Worm (Caenorhabditis elegans) whole organism, young adult: Measurements from ENCODE around the gene nifk-1.
A peak's percentile ranks its signal among the peaks of the same experiment; 100 is the strongest.

Source experiments
- B0035.1 ChIP-seq: sonication (generic microtip); optimal IDR thresholded peaks from 2 replicates; lab custom pipeline; 2016; ENCODE audit warnings: missing genetic modification characterization, mild to moderate bottlenecking, missing compliant biosample characterization, missing genotype, missing genetic modification reagents
- C06A6.2 ChIP-seq: fragments of 200-800 bp; sonication (Bioruptor generic); conservative IDR thresholded peaks from 2 replicates; pipeline ENCODE4 v1.3.6; 2022; ENCODE audit warnings: missing genetic modification characterization, missing compliant biosample characterization
- C17E4.6 ChIP-seq: fragments of 200-800 bp; sonication (Bioruptor generic); IDR thresholded peaks from 2 replicates; pipeline ENCODE4 v1.3.6; 2022; ENCODE audit warnings: missing genetic modification reagents, missing genetic modification characterization, missing compliant biosample characterization
- D2030.7 ChIP-seq: fragments of 200-800 bp; sonication (Bioruptor generic); IDR thresholded peaks from 2 replicates; pipeline ENCODE4 v1.3.6; 2022; ENCODE audit warnings: missing genetic modification reagents, missing genetic modification characterization, missing compliant biosample characterization
- F10E7.11 ChIP-seq: sonication (generic microtip); optimal IDR thresholded peaks from 2 replicates; lab custom pipeline; 2017; ENCODE audit warnings: mild to moderate bottlenecking, missing genetic modification characterization, moderate library complexity, missing compliant biosample characterization
- F22D6.2 ChIP-seq: sonication (generic microtip); optimal IDR thresholded peaks from 2 replicates; lab custom pipeline; 2016; ENCODE audit warnings: mild to moderate bottlenecking, missing genetic modification characterization, missing compliant biosample characterization
- F49E8.2 ChIP-seq: sonication (generic microtip); optimal IDR thresholded peaks from 3 replicates; lab custom pipeline; 2017; ENCODE audit warnings: missing genetic modification characterization, mild to moderate bottlenecking, missing compliant biosample characterization, antibody characterized with exemption, moderate library complexity; ENCODE audit not compliant: insufficient read depth
- K12H6.12 ChIP-seq: fragments of 200-800 bp; sonication (Bioruptor generic); optimal IDR thresholded peaks from 2 replicates; lab custom pipeline; 2018; ENCODE audit warnings: mild to moderate bottlenecking, missing genetic modification characterization, missing compliant biosample characterization
- Y53F4B.3 ChIP-seq: fragments of 200-800 bp; sonication (Bioruptor generic); IDR thresholded peaks from 2 replicates; pipeline ENCODE4 v1.3.6; 2022; ENCODE audit warnings: missing genetic modification reagents, missing genetic modification characterization, missing compliant biosample characterization
- Y53G8AR.9 ChIP-seq: fragments of 200-800 bp; sonication (Bioruptor generic); conservative IDR thresholded peaks from 2 replicates; pipeline ENCODE4 v1.3.6; 2022; ENCODE audit warnings: missing genetic modification reagents, missing genetic modification characterization, missing compliant biosample characterization
- Y95B8A.8 ChIP-seq: fragments of 200-800 bp; sonication (Bioruptor generic); IDR thresholded peaks from 2 replicates; pipeline ENCODE4 v1.3.6; 2022; ENCODE audit warnings: missing genetic modification reagents, missing genetic modification characterization, missing compliant biosample characterization
- athp-1 ChIP-seq: sonication (generic microtip); optimal IDR thresholded peaks from 2 replicates; lab custom pipeline; 2017; ENCODE audit warnings: mild to moderate bottlenecking, missing genetic modification characterization, missing compliant biosample characterization
- cebp-1 ChIP-seq, 2 experiments: fragments of 200-800 bp in 1 of 2; sonication (Bioruptor generic) in 1 of 2; sonication (generic microtip) in 1 of 2; IDR thresholded peaks in 1 of 2; optimal IDR thresholded peaks in 1 of 2; 2 replicates each; pipeline versions ENCODE4 v1.3.6 to Lab custom; 2017 to 2022; ENCODE audit warnings: missing compliant biosample characterization in 2 of 2, missing genetic modification characterization in 2 of 2, mild to moderate bottlenecking in 1 of 2, missing genetic modification reagents in 1 of 2, moderate library complexity in 1 of 2
- cebp-2 ChIP-seq: fragments of 200-800 bp; sonication (Bioruptor generic); IDR thresholded peaks from 2 replicates; pipeline ENCODE4 v1.3.6; 2022; ENCODE audit warnings: missing genetic modification characterization, missing compliant biosample characterization
- ceh-58 ChIP-seq: fragments of 200-800 bp; sonication (Bioruptor generic); IDR thresholded peaks from 2 replicates; pipeline ENCODE4 v1.3.6; 2022; ENCODE audit warnings: missing genetic modification characterization, missing compliant biosample characterization
- die-1 ChIP-seq: sonication (generic microtip); optimal IDR thresholded peaks from 2 replicates; lab custom pipeline; 2016; ENCODE audit warnings: missing genotype, mild to moderate bottlenecking, missing genetic modification characterization, missing compliant biosample characterization
- dox-1 ChIP-seq: fragments of 200-800 bp; sonication (Bioruptor generic); IDR thresholded peaks from 2 replicates; pipeline ENCODE4 v1.3.6; 2022; ENCODE audit warnings: missing genetic modification reagents, missing genetic modification characterization, missing compliant biosample characterization
- egrh-3 ChIP-seq: fragments of 200-800 bp; sonication (Bioruptor generic); IDR thresholded peaks from 2 replicates; pipeline ENCODE4 v1.3.6; 2022; ENCODE audit warnings: missing genetic modification reagents, missing genetic modification characterization, missing compliant biosample characterization
- ekl-4 ChIP-seq: fragments of 200-800 bp; sonication (Bioruptor generic); IDR thresholded peaks from 2 replicates; pipeline ENCODE4 v1.3.6; 2022; ENCODE audit warnings: missing genetic modification reagents, missing genetic modification characterization, missing compliant biosample characterization
- gei-17 ChIP-seq: fragments of 200-800 bp; sonication (Bioruptor generic); optimal IDR thresholded peaks from 2 replicates; lab custom pipeline; 2018; ENCODE audit warnings: mild to moderate bottlenecking, missing genetic modification characterization, missing compliant biosample characterization
- him-1 ChIP-seq: sonication (generic microtip); optimal IDR thresholded peaks from 2 replicates; lab custom pipeline; 2016; ENCODE audit warnings: missing genotype, missing genetic modification reagents, missing genetic modification characterization, missing compliant biosample characterization
- hlh-12 ChIP-seq: sonication (generic microtip); optimal IDR thresholded peaks from 2 replicates; lab custom pipeline; 2016; ENCODE audit warnings: missing genetic modification characterization, missing compliant biosample characterization
- hlh-26 ChIP-seq: fragments of 200-800 bp; sonication (Bioruptor generic); conservative IDR thresholded peaks from 2 replicates; pipeline ENCODE4 v1.3.6; 2022; ENCODE audit warnings: missing genetic modification reagents, missing genetic modification characterization, missing compliant biosample characterization
- hrde-1 ChIP-seq: sonication (generic microtip); optimal IDR thresholded peaks from 2 replicates; lab custom pipeline; 2016; ENCODE audit warnings: missing genetic modification characterization, mild to moderate bottlenecking, missing compliant biosample characterization, moderate library complexity, missing genotype, missing genetic modification reagents, borderline replicate concordance
- lin-40 ChIP-seq: sonication (generic microtip); optimal IDR thresholded peaks from 2 replicates; lab custom pipeline; 2016; ENCODE audit warnings: missing genetic modification characterization, mild to moderate bottlenecking, missing compliant biosample characterization, missing genotype, missing genetic modification reagents
- lin-54 ChIP-seq: fragments of 200-800 bp; sonication (Bioruptor generic); optimal IDR thresholded peaks from 2 replicates; lab custom pipeline; 2018; ENCODE audit warnings: mild to moderate bottlenecking, missing genetic modification characterization, missing compliant biosample characterization
- lir-1 ChIP-seq: fragments of 200-800 bp; sonication (Bioruptor generic); conservative IDR thresholded peaks from 2 replicates; pipeline ENCODE4 v1.3.6; 2022; ENCODE audit warnings: missing genetic modification reagents, missing genetic modification characterization, missing compliant biosample characterization
- lsy-27 ChIP-seq: sonication (generic microtip); optimal IDR thresholded peaks from 2 replicates; lab custom pipeline; 2017; ENCODE audit warnings: missing genetic modification characterization, mild to moderate bottlenecking, missing compliant biosample characterization, antibody characterized with exemption, missing genotype, borderline replicate concordance; ENCODE audit not compliant: insufficient read depth
- madf-10 ChIP-seq: sonication (generic microtip); optimal IDR thresholded peaks from 2 replicates; lab custom pipeline; 2016; ENCODE audit warnings: mild to moderate bottlenecking, missing genetic modification characterization, missing compliant biosample characterization
- madf-6 ChIP-seq: fragments of 200-800 bp; sonication (Bioruptor generic); IDR thresholded peaks from 2 replicates; pipeline ENCODE4 v1.3.6; 2022; ENCODE audit warnings: missing genetic modification reagents, missing genetic modification characterization, missing compliant biosample characterization
- madf-8 ChIP-seq: fragments of 200-800 bp; sonication (Bioruptor generic); conservative IDR thresholded peaks from 2 replicates; pipeline ENCODE4 v1.3.6; 2022; ENCODE audit warnings: missing genetic modification reagents, missing genetic modification characterization, missing compliant biosample characterization
- mel-28 ChIP-seq: sonication (generic microtip); optimal IDR thresholded peaks from 2 replicates; lab custom pipeline; 2016; ENCODE audit warnings: borderline replicate concordance, mild to moderate bottlenecking, missing genetic modification characterization, missing compliant biosample characterization
- mes-4 ChIP-seq: sonication (generic microtip); optimal IDR thresholded peaks from 2 replicates; lab custom pipeline; 2016; ENCODE audit warnings: missing genotype, missing genetic modification characterization, missing compliant biosample characterization
- nfya-2 ChIP-seq: fragments of 200-800 bp; sonication (Bioruptor generic); IDR thresholded peaks from 2 replicates; pipeline ENCODE4 v1.3.6; 2022; ENCODE audit warnings: missing genetic modification reagents, missing genetic modification characterization, missing compliant biosample characterization
- nfyb-1 ChIP-seq: fragments of 200-800 bp; sonication (Bioruptor generic); IDR thresholded peaks from 2 replicates; pipeline ENCODE4 v1.3.6; 2022; ENCODE audit warnings: missing genetic modification reagents, missing genetic modification characterization, missing compliant biosample characterization
- nhr-120 ChIP-seq: fragments of 200-800 bp; sonication (Bioruptor generic); IDR thresholded peaks from 2 replicates; pipeline ENCODE4 v1.3.6; 2022; ENCODE audit warnings: missing genetic modification characterization, missing compliant biosample characterization
- nhr-179 ChIP-seq: sonication (generic microtip); optimal IDR thresholded peaks from 2 replicates; lab custom pipeline; 2016; ENCODE audit warnings: mild to moderate bottlenecking, missing genetic modification characterization, missing compliant biosample characterization
- nhr-80 ChIP-seq: sonication (generic microtip); optimal IDR thresholded peaks from 2 replicates; lab custom pipeline; 2016; ENCODE audit warnings: missing genetic modification characterization, missing compliant biosample characterization
- pbrm-1 ChIP-seq: fragments of 200-800 bp; sonication (Bioruptor generic); IDR thresholded peaks from 2 replicates; pipeline ENCODE4 v1.3.6; 2022; ENCODE audit warnings: missing genetic modification reagents, missing genetic modification characterization, missing compliant biosample characterization
- pha-4 ChIP-seq: fragments of 150-350 bp; sonication (generic microtip); optimal IDR thresholded peaks from 2 replicates; lab custom pipeline; 2014; ENCODE audit warnings: missing biosample characterization, missing genetic modification reagents, missing genetic modification characterization
- rec-8 ChIP-seq, 2 experiments: sonication (generic microtip); optimal IDR thresholded peaks; 2 replicates each; lab custom pipeline; 2016; ENCODE audit warnings: mild to moderate bottlenecking in 2 of 2, missing genetic modification characterization in 2 of 2, missing genetic modification reagents in 2 of 2, missing genotype in 2 of 2, missing biosample characterization in 1 of 2, missing compliant biosample characterization in 1 of 2, moderate library complexity in 1 of 2
- rpc-1 ChIP-seq, 2 experiments: fragments of 150-350 bp in 1 of 2; sonication (generic microtip) in 1 of 2; optimal IDR thresholded peaks; 2 replicates each; lab custom pipeline; 2014 to 2018; ENCODE audit warnings: missing biosample characterization in 1 of 2, missing genetic modification characterization in 1 of 2, missing genetic modification reagents in 1 of 2, missing genotype in 1 of 2
- snpc-1.1 ChIP-seq: sonication (generic microtip); optimal IDR thresholded peaks from 2 replicates; lab custom pipeline; 2017; ENCODE audit warnings: missing genetic modification characterization, mild to moderate bottlenecking, missing compliant biosample characterization, antibody characterized with exemption, moderate library complexity, missing genotype, missing genetic modification reagents; ENCODE audit not compliant: insufficient read depth
- tlf-1 ChIP-seq: fragments of 200-800 bp; sonication (Bioruptor generic); optimal IDR thresholded peaks from 2 replicates; lab custom pipeline; 2018; ENCODE audit warnings: mild to moderate bottlenecking, missing genetic modification characterization, missing compliant biosample characterization
- unc-62 ChIP-seq: fragments of 150-350 bp; optimal IDR thresholded peaks from 2 replicates; lab custom pipeline; 2014; ENCODE audit warnings: missing biosample characterization, missing genetic modification reagents, missing genetic modification characterization
- zfh-2 ChIP-seq: fragments of 200-800 bp; sonication (Bioruptor generic); conservative IDR thresholded peaks from 2 replicates; pipeline ENCODE4 v1.3.6; 2022; ENCODE audit warnings: missing genetic modification reagents, missing genetic modification characterization, missing compliant biosample characterization
- ztf-18 ChIP-seq: sonication (generic microtip); optimal IDR thresholded peaks from 2 replicates; lab custom pipeline; 2016; ENCODE audit warnings: missing genotype, mild to moderate bottlenecking, missing genetic modification characterization, missing compliant biosample characterization
- ztf-25 ChIP-seq: fragments of 200-800 bp; sonication (Bioruptor generic); IDR thresholded peaks from 2 replicates; pipeline ENCODE4 v1.3.6; 2022; ENCODE audit warnings: missing genetic modification reagents, missing genetic modification characterization, missing compliant biosample characterization

The nifk-1 gene

DNA sequence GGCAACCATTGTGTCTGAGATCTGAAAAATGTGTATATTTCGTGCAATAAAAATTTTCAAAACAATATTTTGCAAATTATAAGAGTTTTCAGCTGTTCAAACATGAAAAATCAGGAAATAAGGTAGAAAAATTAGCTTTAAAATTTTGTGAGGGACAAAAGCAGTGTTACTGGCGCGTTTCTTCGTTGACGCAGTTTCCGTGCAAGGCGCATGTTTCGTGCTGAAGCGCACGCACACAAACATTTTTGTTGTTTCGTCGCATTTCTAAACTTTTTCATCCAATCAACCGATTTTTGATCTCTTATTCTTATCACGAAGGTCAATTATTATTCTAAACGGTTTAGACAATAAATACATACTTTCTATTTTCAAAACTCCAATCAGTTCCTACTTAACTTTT lies at the start of gene nifk-1:
Gene nifk-1, minus strand, starts transcription at position 27 of the 400 bp plus-strand sequence.
- TF ChIP-seq madf-10 (tag; lab: Kevin White, UChicago) (no peak), mel-28 (no peak), zfh-2 (no peak), snpc-1.1 (no peak), F22D6.2 (tag; lab: Kevin White, UChicago) (no peak), tlf-1 (GFP tag; lab: Kevin White, UChicago) (peak; percentile 3), hlh-26 (no peak), mes-4 (no peak), lir-1 (GFP tag; lab: Robert Waterston, UW) (no peak), cebp-1 (GFP tag; IDR thresholded peaks at IDR 0.05; lab: Robert Waterston, UW) (no peak), cebp-1 (tag; optimal IDR thresholded peaks at IDR 0.05; lab: Kevin White, UChicago) (peak; percentile 58), F49E8.2 (tag; lab: Kevin White, UChicago) (no peak), B0035.1 (no peak), pbrm-1 (GFP tag; lab: Robert Waterston, UW) (0 out of 2 replicates have a peak, but pooled peaks have one; percentile 54), die-1 (tag; lab: Kevin White, UChicago) (no peak), C06A6.2 (no peak), lin-40 (peak; percentile 55), pha-4 (no peak), ztf-25 (no peak), nfya-2 (GFP tag; lab: Robert Waterston, UW) (no peak), nfyb-1 (peak; percentile 56; the same call in 1 of the 2 replicates), madf-8 (GFP tag; lab: Robert Waterston, UW) (no peak), C17E4.6 (GFP tag; lab: Robert Waterston, UW) (no peak), egrh-3 (GFP tag; lab: Robert Waterston, UW) (no peak), dox-1 (peak; percentile 84), K12H6.12 (tag; lab: Kevin White, UChicago) (peak; percentile 22), lin-54 (peak; percentile 73), lsy-27 (tag; lab: Kevin White, UChicago) (no peak), ceh-58 (no peak), him-1 (tag; lab: Kevin White, UChicago) (no peak), rec-8 (tag; optimal IDR thresholded peaks at IDR 0.05; lab: Kevin White, UChicago) (no peak), rpc-1 (optimal IDR thresholded peaks at IDR 0.05; lab: Kevin White, UChicago) (no peak), rpc-1 (tag; optimal IDR thresholded peaks at IDR 0.05; lab: Kevin White, UChicago) (no peak), athp-1 (no peak), Y53F4B.3 (GFP tag; lab: Robert Waterston, UW) (no peak), madf-6 (GFP tag; lab: Robert Waterston, UW) (peak; percentile 65), Y53G8AR.9 (GFP tag; lab: Robert Waterston, UW) (no peak), nhr-179 (tag; lab: Kevin White, UChicago) (no peak), Y95B8A.8 (GFP tag; lab: Robert Waterston, UW) (no peak), hrde-1 (tag; lab: Kevin White, UChicago) (no peak), nhr-80 (tag; lab: Kevin White, UChicago) (peak; percentile 79), hlh-12 (tag; lab: Kevin White, UChicago) (no peak), D2030.7 (no peak), ztf-18 (tag; lab: Kevin White, UChicago) (peak; percentile 95), ekl-4 (GFP tag; lab: Robert Waterston, UW) (no peak), F10E7.11 (tag; lab: Kevin White, UChicago) (no peak), cebp-2 (GFP tag; lab: Robert Waterston, UW) (no peak), nhr-120 (no peak), unc-62 (GFP tag; lab: Kevin White, UChicago) (no peak), gei-17 (GFP tag; lab: Kevin White, UChicago) (no peak)
